Fruit fly (Drosophila melanogaster): ENCODE data around the gene RpS5b.

dm6 chr3R:14901408-14902352 lies at the start of gene RpS5b:
- TF ChIP-seq psq (optimal IDR thresholded peaks at IDR 0.05) (no peak), ttk (optimal IDR thresholded peaks at IDR 0.05) (no peak), h (optimal IDR thresholded peaks at IDR 0.05) (no peak), Myc (optimal IDR thresholded peaks at IDR 0.05) (no peak), Sin3A (optimal IDR thresholded peaks at IDR 0.05) (no peak)
